Worm (Caenorhabditis elegans): ENCODE results near the gene set-5.

- TF ChIP-seq ceh-34 (tag; optimal IDR thresholded peaks at IDR 0.05), result no peak
- TF ChIP-seq elt-4 (tag; optimal IDR thresholded peaks at IDR 0.05), result no peak
- TF ChIP-seq pag-3 (tag; optimal IDR thresholded peaks at IDR 0.05; ENCODE audit: borderline replicate concordance), result no peak
- TF ChIP-seq hlh-8 (tag; optimal IDR thresholded peaks at IDR 0.05), result no peak
- no peak for TF ChIP-seq ets-4 (tag; optimal IDR thresholded peaks at IDR 0.05)
Measured at ce11 chrV:14744824-14745223, 46.1 kb downstream of the set-5 start.
